Worm (Caenorhabditis elegans): ENCODE measurements around the gene K11D12.8.

- TF ChIP-seq tbx-2 (tag; optimal IDR thresholded peaks at IDR 0.05): no peak
- TF ChIP-seq pha-2 (tag; optimal IDR thresholded peaks at IDR 0.05): no peak
- TF ChIP-seq nfya-1 (tag; optimal IDR thresholded peaks at IDR 0.05): no peak
- TF ChIP-seq tbx-7 (tag; optimal IDR thresholded peaks at IDR 0.05): no peak
- TF ChIP-seq ceh-31 (tag; optimal IDR thresholded peaks at IDR 0.05): no peak
- no peak for TF ChIP-seq ets-4 (tag; optimal IDR thresholded peaks at IDR 0.05)
- TF ChIP-seq ceh-24 (tag; optimal IDR thresholded peaks at IDR 0.05): no peak
- no peak for TF ChIP-seq F13H6.1 (tag; optimal IDR thresholded peaks at IDR 0.05)
- no peak for TF ChIP-seq eyg-1 (tag; optimal IDR thresholded peaks at IDR 0.05)
- no peak for TF ChIP-seq ceh-34 (tag; optimal IDR thresholded peaks at IDR 0.05)
- TF ChIP-seq pqm-1 (tag; optimal IDR thresholded peaks at IDR 0.05): no peak
These were observed 5.7 kb downstream of the K11D12.8 start, which contains the start of gene K11D12.6 for ce11 chrV:5035058-5035457.
